Worm (Caenorhabditis elegans) whole organism, L4/young adult: Measurements from ENCODE around the gene R12G8.1.

Source experiments
- dao-5 ChIP-seq: sonication (generic microtip); optimal IDR thresholded peaks from 2 replicates; lab custom pipeline; 2016; ENCODE audit warnings: missing genotype, missing genetic modification characterization, moderate library complexity, missing compliant biosample characterization
- him-1 ChIP-seq: sonication (generic microtip); optimal IDR thresholded peaks from 2 replicates; lab custom pipeline; 2016; ENCODE audit warnings: missing genotype, missing genetic modification reagents, missing genetic modification characterization, missing compliant biosample characterization

ce11 chrV:17773108-17773507, 24.1 kb upstream of the R12G8.1 start, which contains the start of gene sre-21:
- TF ChIP-seq dao-5 (no peak), him-1 (tag; lab: Kevin White, UChicago) (no peak)
